Worm (Caenorhabditis elegans) whole organism, mixed stage, embryonic: ENCODE measurements around the gene R10E9.3.
A peak's percentile ranks its signal among the peaks of the same experiment; 100 is the strongest.

Source experiments
- M03D4.4 ChIP-seq: sonication (generic microtip); optimal IDR thresholded peaks from 2 replicates; lab custom pipeline; 2017; ENCODE audit warnings: mild to moderate bottlenecking, missing genetic modification characterization, missing compliant biosample characterization
- bed-3 ChIP-seq: fragments of 200-800 bp; sonication (Bioruptor generic); optimal IDR thresholded peaks from 3 replicates; lab custom pipeline; 2018; ENCODE audit warnings: mild to moderate bottlenecking, missing genetic modification characterization, moderate library complexity, missing compliant biosample characterization
- blmp-1 ChIP-seq: fragments of 150-350 bp; optimal IDR thresholded peaks from 2 replicates; lab custom pipeline; 2014; ENCODE audit warnings: missing biosample characterization, missing genetic modification characterization
- ceh-39 ChIP-seq: fragments of 150-350 bp; optimal IDR thresholded peaks from 2 replicates; lab custom pipeline; 2014; ENCODE audit warnings: missing biosample characterization, missing genetic modification characterization
- ceh-43 ChIP-seq: fragments of 200-800 bp; sonication (Bioruptor generic); optimal IDR thresholded peaks from 2 replicates; lab custom pipeline; 2018; ENCODE audit warnings: mild to moderate bottlenecking, missing genetic modification characterization, moderate library complexity, missing compliant biosample characterization
- ceh-83 ChIP-seq: fragments of 200-800 bp; sonication (Bioruptor generic); optimal IDR thresholded peaks from 2 replicates; lab custom pipeline; 2018; ENCODE audit warnings: mild to moderate bottlenecking, missing genetic modification characterization, missing compliant biosample characterization
- ces-1 ChIP-seq: fragments of 150-350 bp; optimal IDR thresholded peaks from 2 replicates; lab custom pipeline; 2014; ENCODE audit warnings: missing biosample characterization, missing genetic modification reagents, missing genetic modification characterization
- cnd-1 ChIP-seq: fragments of 200-800 bp; sonication (Bioruptor generic); optimal IDR thresholded peaks from 2 replicates; lab custom pipeline; 2018; ENCODE audit warnings: mild to moderate bottlenecking, missing genetic modification characterization, missing compliant biosample characterization
- drap-1 ChIP-seq: fragments of 200-800 bp; sonication (Bioruptor generic); optimal IDR thresholded peaks from 3 replicates; lab custom pipeline; 2018; ENCODE audit warnings: mild to moderate bottlenecking, missing genetic modification characterization, missing compliant biosample characterization
- elt-1 ChIP-seq: sonication (generic microtip); optimal IDR thresholded peaks from 2 replicates; lab custom pipeline; 2017; ENCODE audit warnings: missing genetic modification characterization, mild to moderate bottlenecking, missing compliant biosample characterization, antibody characterized with exemption, moderate library complexity, borderline replicate concordance; ENCODE audit not compliant: insufficient read depth
- elt-3 ChIP-seq: fragments of 150-350 bp; optimal IDR thresholded peaks from 2 replicates; lab custom pipeline; 2014; ENCODE audit warnings: missing biosample characterization, missing genetic modification characterization
- flh-1 ChIP-seq: fragments of 200-800 bp; sonication (Bioruptor generic); optimal IDR thresholded peaks from 2 replicates; lab custom pipeline; 2018; ENCODE audit warnings: mild to moderate bottlenecking, missing genetic modification characterization, moderate library complexity, missing compliant biosample characterization
- ham-2 ChIP-seq: fragments of 200-800 bp; sonication (Bioruptor generic); optimal IDR thresholded peaks from 2 replicates; lab custom pipeline; 2018; ENCODE audit warnings: mild to moderate bottlenecking, missing genetic modification characterization, missing compliant biosample characterization
- hlh-1 ChIP-seq: fragments of 150-350 bp; optimal IDR thresholded peaks from 2 replicates; lab custom pipeline; 2014; ENCODE audit warnings: missing biosample characterization, missing genetic modification reagents, missing genetic modification characterization
- lin-13 ChIP-seq: fragments of 150-350 bp; optimal IDR thresholded peaks from 2 replicates; lab custom pipeline; 2014; ENCODE audit warnings: missing biosample characterization, missing genetic modification characterization
- lin-32 ChIP-seq: fragments of 200-800 bp; sonication (Bioruptor generic); optimal IDR thresholded peaks from 2 replicates; lab custom pipeline; 2018; ENCODE audit warnings: mild to moderate bottlenecking, missing genetic modification characterization, missing compliant biosample characterization
- lsy-2 ChIP-seq: fragments of 150-350 bp; optimal IDR thresholded peaks from 2 replicates; lab custom pipeline; 2014; ENCODE audit warnings: missing biosample characterization, missing genetic modification characterization
- mab-5 ChIP-seq: fragments of 150-350 bp; optimal IDR thresholded peaks from 2 replicates; lab custom pipeline; 2014; ENCODE audit warnings: missing biosample characterization, missing genetic modification characterization
- mep-1 ChIP-seq: fragments of 150-350 bp; optimal IDR thresholded peaks from 2 replicates; lab custom pipeline; 2017; ENCODE audit warnings: missing biosample characterization, missing genetic modification reagents, missing genetic modification characterization, inconsistent platforms
- mls-2 ChIP-seq: sonication (generic microtip); optimal IDR thresholded peaks from 2 replicates; lab custom pipeline; 2016; ENCODE audit warnings: mild to moderate bottlenecking, missing genetic modification characterization, moderate library complexity, missing compliant biosample characterization
- nhr-12 ChIP-seq: fragments of 150-350 bp; optimal IDR thresholded peaks from 2 replicates; lab custom pipeline; 2014; ENCODE audit warnings: missing biosample characterization, missing genetic modification characterization
- nhr-2 ChIP-seq: fragments of 150-350 bp; optimal IDR thresholded peaks from 2 replicates; lab custom pipeline; 2014; ENCODE audit warnings: missing biosample characterization, missing genetic modification characterization
- nhr-237 ChIP-seq: fragments of 150-350 bp; optimal IDR thresholded peaks from 2 replicates; lab custom pipeline; 2014; ENCODE audit warnings: missing biosample characterization, missing genetic modification characterization
- nhr-28 ChIP-seq: fragments of 150-350 bp; optimal IDR thresholded peaks from 2 replicates; lab custom pipeline; 2014; ENCODE audit warnings: missing biosample characterization, missing genetic modification characterization
- nhr-76 ChIP-seq: sonication (generic microtip); optimal IDR thresholded peaks from 2 replicates; lab custom pipeline; 2017; ENCODE audit warnings: missing biosample characterization, missing genetic modification characterization
- pha-4 ChIP-seq: fragments of 150-350 bp; optimal IDR thresholded peaks from 2 replicates; lab custom pipeline; 2018; ENCODE audit warnings: missing biosample characterization, missing genetic modification reagents, missing genetic modification characterization
- sem-2 ChIP-seq: fragments of 200-800 bp; sonication (Bioruptor generic); optimal IDR thresholded peaks from 2 replicates; lab custom pipeline; 2018; ENCODE audit warnings: mild to moderate bottlenecking, missing genetic modification characterization, missing compliant biosample characterization
- snpc-4 ChIP-seq: fragments of 150-350 bp; optimal IDR thresholded peaks from 2 replicates; lab custom pipeline; 2014; ENCODE audit warnings: missing biosample characterization, missing genetic modification characterization
- sptf-1 ChIP-seq: sonication (generic microtip); optimal IDR thresholded peaks from 2 replicates; lab custom pipeline; 2017; ENCODE audit warnings: mild to moderate bottlenecking, missing genetic modification characterization, moderate library complexity, missing compliant biosample characterization
- tbx-8 ChIP-seq: fragments of 200-800 bp; sonication (Bioruptor generic); optimal IDR thresholded peaks from 2 replicates; lab custom pipeline; 2018; ENCODE audit warnings: mild to moderate bottlenecking, missing genetic modification characterization, moderate library complexity, missing compliant biosample characterization
- unc-120 ChIP-seq: sonication (generic microtip); optimal IDR thresholded peaks from 2 replicates; lab custom pipeline; 2017; ENCODE audit warnings: missing genetic modification characterization, missing compliant biosample characterization; ENCODE audit not compliant: poor library complexity, severe bottlenecking
- unc-39 ChIP-seq: fragments of 150-350 bp; optimal IDR thresholded peaks from 2 replicates; lab custom pipeline; 2014; ENCODE audit warnings: missing biosample characterization, missing genetic modification characterization
- unc-62 ChIP-seq: fragments of 150-350 bp; optimal IDR thresholded peaks from 2 replicates; lab custom pipeline; 2014; ENCODE audit warnings: missing biosample characterization, missing genetic modification reagents, missing genetic modification characterization
- zip-8 ChIP-seq: fragments of 150-350 bp; optimal IDR thresholded peaks from 2 replicates; lab custom pipeline; 2014; ENCODE audit warnings: missing biosample characterization, missing genetic modification characterization
- ztf-11 ChIP-seq: fragments of 150-350 bp; optimal IDR thresholded peaks from 2 replicates; lab custom pipeline; 2014; ENCODE audit warnings: missing biosample characterization, missing genetic modification characterization

Gene R10E9.3

DNA sequence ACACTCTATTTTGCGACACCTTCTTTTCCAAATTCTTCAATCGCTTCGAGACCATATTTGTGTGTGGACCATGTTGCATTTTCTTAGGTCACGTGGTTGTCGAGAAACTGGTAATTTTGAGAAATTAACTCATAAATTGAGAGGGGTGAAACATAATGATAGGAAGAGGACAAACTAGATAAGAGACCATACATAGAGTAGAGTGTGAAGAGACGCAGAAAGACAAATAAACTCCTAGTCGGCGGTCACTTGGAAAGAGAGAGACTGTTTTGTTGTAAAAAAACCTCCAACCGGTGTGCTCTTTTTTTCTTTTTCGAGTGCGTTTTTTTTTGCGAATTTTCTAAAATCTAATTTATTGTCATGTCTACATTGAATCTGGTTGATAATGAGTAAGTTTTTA, at the start of gene R10E9.3:
Gene R10E9.3, plus strand, starts transcription at position 235 of the 400 bp plus-strand sequence.
- no peak for TF ChIP-seq sem-2 (GFP tag; lab: Kevin White, UChicago)
- TF ChIP-seq nhr-237 (tag; lab: Kevin White, UChicago), result no peak
- TF ChIP-seq ceh-83 (GFP tag; lab: Kevin White, UChicago), result no peak
- TF ChIP-seq snpc-4 (tag; lab: Kevin White, UChicago), result no peak
- no peak for TF ChIP-seq zip-8 (tag; lab: Kevin White, UChicago)
- no peak for TF ChIP-seq pha-4 (tag; lab: Kevin White, UChicago)
- no peak for TF ChIP-seq ceh-43 (GFP tag; lab: Kevin White, UChicago)
- TF ChIP-seq ceh-39 (tag; lab: Kevin White, UChicago), result no peak

DNA sequence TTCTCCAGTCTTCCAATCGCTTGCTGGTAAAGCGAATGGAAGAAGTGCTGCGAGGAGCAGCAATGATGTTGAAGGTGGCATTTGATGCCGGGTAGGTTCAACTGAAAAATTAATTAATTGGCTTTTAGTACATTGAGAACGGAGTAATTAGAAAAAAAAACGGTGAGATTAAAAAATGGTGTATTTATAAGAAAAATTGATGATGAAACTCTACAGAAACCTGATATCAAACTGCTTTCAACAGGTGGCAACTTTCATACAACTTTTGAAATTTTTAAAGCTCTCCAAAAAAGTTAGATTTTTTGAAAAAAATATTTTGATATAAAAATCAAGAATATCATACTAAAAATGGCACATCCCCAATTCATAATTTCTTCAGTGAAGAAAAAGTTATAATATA, 46.0 kb upstream of the R10E9.3 start, which contains the start of gene pat-3:
Gene pat-3, minus strand, starts transcription at position 101 of the 400 bp plus-strand sequence.
- TF ChIP-seq mls-2 (tag; lab: Kevin White, UChicago), result no peak

DNA sequence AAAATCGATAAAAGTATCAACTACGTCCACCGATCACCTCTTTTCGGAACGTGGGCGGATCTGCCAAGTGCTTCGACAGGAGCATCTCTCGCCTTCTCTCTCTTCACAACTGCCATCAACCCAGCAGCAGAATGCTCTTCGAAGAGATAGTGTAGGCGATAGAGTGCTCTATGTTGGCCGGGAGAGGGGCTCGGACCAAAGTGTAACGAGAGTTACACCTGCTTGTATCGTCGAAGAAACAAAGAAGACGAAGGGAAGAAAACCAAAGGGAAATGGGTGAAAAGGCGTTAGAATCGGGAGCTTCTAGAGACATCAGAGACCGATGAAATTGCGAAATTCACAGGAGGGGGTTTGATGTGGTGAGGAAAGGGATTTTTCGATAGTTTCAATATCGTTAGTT, 45.2 kb upstream of the R10E9.3 start:
- peak; percentile 11 for TF ChIP-seq cnd-1 (tag; lab: Kevin White, UChicago)
- TF ChIP-seq nhr-237 (tag; lab: Kevin White, UChicago), result no peak
- no peak for TF ChIP-seq bed-3
- peak; percentile 50 for TF ChIP-seq unc-62
- TF ChIP-seq unc-120 (tag; lab: Kevin White, UChicago), result peak; percentile 82
- TF ChIP-seq mep-1 (tag; lab: Kevin White, UChicago), result no peak
- no peak for TF ChIP-seq tbx-8 (GFP tag; lab: Kevin White, UChicago)
- TF ChIP-seq hlh-1 (tag; lab: Kevin White, UChicago), result peak; percentile 95
- TF ChIP-seq elt-3, result no peak
- no peak for TF ChIP-seq mab-5

DNA sequence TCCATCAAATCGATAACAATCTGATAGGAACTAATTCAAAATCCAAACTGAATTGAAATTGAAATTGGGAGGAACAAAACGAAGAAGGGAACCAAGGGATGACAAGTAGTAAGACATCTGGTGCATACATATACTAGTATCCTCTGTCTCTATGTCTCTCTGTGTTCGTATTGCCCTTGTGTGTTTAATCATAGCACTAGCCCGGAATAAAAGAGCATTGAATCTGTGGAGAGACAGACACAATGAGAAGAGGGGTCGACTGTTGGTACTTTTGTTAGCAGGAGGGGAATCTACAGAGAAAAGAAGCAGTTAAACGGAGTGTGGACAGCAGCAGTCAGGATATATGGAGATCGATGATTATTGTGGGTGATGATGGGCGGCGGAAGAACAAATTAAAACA, 44.3 kb upstream of the R10E9.3 start:
- TF ChIP-seq ces-1 (GFP tag; lab: Kevin White, UChicago), result peak; percentile 37
- peak; percentile 53 for TF ChIP-seq unc-62
- TF ChIP-seq ceh-39 (tag; lab: Kevin White, UChicago), result no peak
- TF ChIP-seq drap-1 (GFP tag; lab: Kevin White, UChicago), result no peak
- no peak for TF ChIP-seq nhr-12 (tag; lab: Kevin White, UChicago)
- TF ChIP-seq ztf-11 (tag; lab: Kevin White, UChicago), result peak; percentile 24
- peak; percentile 12 for TF ChIP-seq cnd-1 (tag; lab: Kevin White, UChicago)
- peak; percentile 4 for TF ChIP-seq nhr-2 (tag; lab: Kevin White, UChicago)
- peak; percentile 88 for TF ChIP-seq ham-2 (GFP tag; lab: Kevin White, UChicago)
- TF ChIP-seq hlh-1 (tag; lab: Kevin White, UChicago), result peak; percentile 79
- TF ChIP-seq mep-1 (tag; lab: Kevin White, UChicago), result peak; percentile 15
- no peak for TF ChIP-seq flh-1 (GFP tag; lab: Kevin White, UChicago)
- peak; percentile 30 for TF ChIP-seq unc-120 (tag; lab: Kevin White, UChicago)
- TF ChIP-seq pha-4 (tag; lab: Kevin White, UChicago), result peak; percentile 4
- no peak for TF ChIP-seq nhr-237 (tag; lab: Kevin White, UChicago)

DNA sequence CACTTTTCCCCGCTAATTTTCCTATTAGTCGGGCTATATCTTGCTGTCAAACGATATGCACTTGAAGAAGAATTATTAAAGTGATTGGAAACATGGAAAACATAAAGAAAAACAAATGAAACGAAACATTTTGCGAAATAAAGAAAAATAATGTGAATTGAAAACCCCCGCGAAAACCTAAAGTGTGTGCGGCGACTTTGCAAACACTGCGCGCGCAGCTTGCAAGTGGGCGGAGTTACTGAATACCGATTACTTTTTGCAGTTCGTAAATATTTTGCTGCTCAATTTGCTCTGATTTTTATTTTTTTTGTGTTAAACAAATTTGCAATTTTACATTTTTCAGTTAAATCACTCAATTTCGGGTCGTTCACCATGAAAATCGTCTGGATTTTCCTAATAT, 43.4 kb upstream of the R10E9.3 start, which contains the start of gene ccdc-47:
Gene ccdc-47, plus strand, starts transcription at position 344 of the 400 bp plus-strand sequence.
- TF ChIP-seq unc-62 (no peak), elt-3 (peak; percentile 62), mep-1 (tag; lab: Kevin White, UChicago) (peak; percentile 55), zip-8 (tag; lab: Kevin White, UChicago) (no peak), unc-39 (peak; percentile 44), hlh-1 (tag; lab: Kevin White, UChicago) (peak; percentile 84), flh-1 (GFP tag; lab: Kevin White, UChicago) (peak; percentile 70), M03D4.4 (tag; lab: Kevin White, UChicago) (peak; percentile 83), ztf-11 (tag; lab: Kevin White, UChicago) (peak; percentile 90), lin-32 (GFP tag; lab: Kevin White, UChicago) (peak; percentile 71), mls-2 (tag; lab: Kevin White, UChicago) (peak; percentile 93), blmp-1 (tag; lab: Kevin White, UChicago) (peak; percentile 62), ces-1 (GFP tag; lab: Kevin White, UChicago) (peak; percentile 44), lsy-2 (tag; lab: Kevin White, UChicago) (peak; percentile 65), pha-4 (tag; lab: Kevin White, UChicago) (peak; percentile 71), nhr-12 (tag; lab: Kevin White, UChicago) (no peak), elt-1 (tag; lab: Kevin White, UChicago) (peak; percentile 27), nhr-2 (tag; lab: Kevin White, UChicago) (no peak), ceh-39 (tag; lab: Kevin White, UChicago) (peak; percentile 42), cnd-1 (tag; lab: Kevin White, UChicago) (peak; percentile 85), snpc-4 (tag; lab: Kevin White, UChicago) (no peak), bed-3 (peak; percentile 48), sem-2 (GFP tag; lab: Kevin White, UChicago) (peak; percentile 64), ham-2 (GFP tag; lab: Kevin White, UChicago) (peak; percentile 71), tbx-8 (GFP tag; lab: Kevin White, UChicago) (peak; percentile 63), nhr-28 (tag; lab: Kevin White, UChicago) (peak; percentile 41), nhr-237 (tag; lab: Kevin White, UChicago) (peak; percentile 72), mab-5 (peak; percentile 68), sptf-1 (peak; percentile 94), nhr-76 (tag; lab: Kevin White, UChicago) (peak; percentile 84), ceh-43 (GFP tag; lab: Kevin White, UChicago) (peak; percentile 83), ceh-83 (GFP tag; lab: Kevin White, UChicago) (peak; percentile 74), lin-13 (tag; lab: Kevin White, UChicago) (peak; percentile 62), drap-1 (GFP tag; lab: Kevin White, UChicago) (peak; percentile 89), unc-120 (tag; lab: Kevin White, UChicago) (peak; percentile 61)
- TF ChIP-seq, all 35 proteins: peak for 30
